Worm (Caenorhabditis elegans) whole organism, L4/young adult: ENCODE measurements around the gene copb-1.
"Not testable (repeated sequence)": the region's sequence is repeated elsewhere in the genome, so short reads cannot be mapped to it uniquely, and the experiment has no call there.

Experiments
- W03F9.2 ChIP-seq: fragments of 150-350 bp; optimal IDR thresholded peaks from 2 replicates; lab custom pipeline; 2014; ENCODE audit warnings: missing biosample characterization, missing genetic modification characterization
- dao-5 ChIP-seq: sonication (generic microtip); optimal IDR thresholded peaks from 2 replicates; lab custom pipeline; 2016; ENCODE audit warnings: missing genotype, missing genetic modification characterization, moderate library complexity, missing compliant biosample characterization
- him-1 ChIP-seq: sonication (generic microtip); optimal IDR thresholded peaks from 2 replicates; lab custom pipeline; 2016; ENCODE audit warnings: missing genotype, missing genetic modification reagents, missing genetic modification characterization, missing compliant biosample characterization

Gene copb-1

ce11 chrII:3108101-3108500 is 29.5 kb downstream of the copb-1 start:
- TF ChIP-seq him-1 (tag; lab: Kevin White, UChicago) (no peak), dao-5 (tag; lab: Kevin White, UChicago) (no peak), W03F9.2 (tag; lab: Kevin White, UChicago) (no peak)

DNA sequence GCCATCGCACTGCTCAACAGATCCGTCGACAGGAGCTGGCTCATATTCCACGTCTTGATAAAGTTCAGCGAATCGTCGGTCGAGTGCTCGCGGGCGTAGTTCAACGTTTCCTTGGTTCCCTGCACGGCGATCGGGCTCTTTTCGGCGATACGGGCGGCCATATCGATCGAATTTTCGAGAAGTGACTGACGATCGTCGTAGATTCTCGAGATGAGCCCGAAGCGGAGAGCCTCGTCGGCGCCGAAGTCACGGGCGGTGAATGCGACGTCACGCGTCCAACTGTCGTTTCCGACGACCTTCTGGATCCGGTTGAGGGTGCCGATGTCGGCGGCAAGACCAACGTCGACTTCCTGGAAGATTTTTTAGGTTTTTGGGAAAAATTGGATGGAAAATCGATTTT is 30.9 kb downstream of the copb-1 start:
- TF ChIP-seq W03F9.2 (tag; lab: Kevin White, UChicago), result no peak
- no peak for TF ChIP-seq dao-5 (tag; lab: Kevin White, UChicago)
- no peak for TF ChIP-seq him-1 (tag; lab: Kevin White, UChicago)

DNA sequence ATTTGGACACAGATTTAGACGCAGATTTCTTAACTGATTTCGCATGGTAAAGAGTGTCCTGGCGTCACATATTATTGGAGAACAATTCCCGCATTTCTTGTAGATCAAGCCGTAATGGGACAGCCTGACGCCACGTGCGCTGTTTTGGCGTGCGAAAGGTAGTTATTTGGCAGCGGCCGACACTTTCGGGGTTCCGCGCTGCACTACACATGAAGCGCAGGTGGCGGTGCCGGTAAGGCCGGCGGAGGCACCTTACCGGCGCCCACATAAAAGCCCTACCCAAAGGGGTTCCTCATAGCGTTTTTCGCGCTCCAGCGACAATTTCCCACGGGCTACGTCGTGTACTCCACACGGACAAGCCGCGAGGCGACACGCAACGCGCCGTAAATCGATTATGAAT is 31.5 kb downstream of the copb-1 start:
- TF ChIP-seq W03F9.2 (tag; lab: Kevin White, UChicago) (no peak), dao-5 (tag; lab: Kevin White, UChicago) (no peak), him-1 (tag; lab: Kevin White, UChicago) (no peak)

- TF ChIP-seq W03F9.2 (tag; lab: Kevin White, UChicago), result no peak
- TF ChIP-seq dao-5 (tag; lab: Kevin White, UChicago), result no peak
- TF ChIP-seq him-1 (tag; lab: Kevin White, UChicago), result no peak
These were observed 32.6 kb downstream of the copb-1 start, which contains the start of gene Y25C1A.13 for ce11 chrII:3111147-3111546. TSS of gene Y25C1A.13 (minus strand) at chrII:3111247.

DNA sequence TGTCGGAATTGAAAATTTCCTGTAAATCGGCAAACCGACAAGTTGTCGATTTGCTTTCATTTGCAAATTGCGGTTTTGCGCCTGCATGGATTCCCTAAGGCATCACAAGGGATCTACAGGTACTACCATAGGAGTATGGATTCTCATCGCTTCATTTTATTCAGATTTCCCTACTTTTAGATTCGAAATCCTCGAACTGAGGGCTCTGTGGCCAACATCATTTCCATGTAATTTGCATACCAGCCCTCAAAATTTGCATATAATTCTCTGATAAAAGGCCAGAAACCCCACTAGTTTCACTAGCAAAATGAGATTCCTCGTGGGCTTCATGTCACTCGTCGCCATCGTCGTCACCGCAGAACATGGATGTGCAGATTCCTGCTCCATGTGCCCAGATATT is 33.7 kb downstream of the copb-1 start, which contains the start of gene Y25C1A.2:
Gene Y25C1A.2 (plus strand): TSS at position 301 of the 400 bp plus-strand sequence.
- TF ChIP-seq dao-5 (tag; lab: Kevin White, UChicago), result no peak
- no peak for TF ChIP-seq him-1 (tag; lab: Kevin White, UChicago)
- no peak for TF ChIP-seq W03F9.2 (tag; lab: Kevin White, UChicago)

DNA sequence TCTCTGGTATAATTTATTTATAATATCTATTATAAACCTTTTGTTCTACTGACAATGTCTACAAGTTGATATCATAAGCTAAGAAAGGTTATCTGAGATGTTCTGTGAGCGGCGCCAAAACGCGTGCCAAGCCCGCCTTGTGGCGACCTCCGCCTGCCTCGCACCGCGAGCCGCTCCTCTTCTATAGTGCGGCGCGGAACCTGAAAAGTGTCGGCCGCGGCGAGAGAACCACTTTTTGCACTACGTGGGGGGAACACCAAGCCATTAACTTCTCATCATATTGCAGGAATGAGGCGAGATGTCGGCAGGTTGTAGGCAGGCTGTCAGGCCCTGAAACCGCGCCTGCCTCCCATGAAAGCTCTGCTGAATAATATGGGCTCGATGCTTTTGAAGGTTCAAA is 34.7 kb downstream of the copb-1 start:
- TF ChIP-seq W03F9.2 (tag; lab: Kevin White, UChicago) (no peak), him-1 (tag; lab: Kevin White, UChicago) (no peak), dao-5 (tag; lab: Kevin White, UChicago) (no peak)

ce11 chrII:3113934-3114333 is 35.3 kb downstream of the copb-1 start, which contains the start of gene clec-123:
TSS of gene clec-123 (plus strand) at chrII:3114234.
- no peak for TF ChIP-seq W03F9.2 (tag; lab: Kevin White, UChicago)
- no peak for TF ChIP-seq him-1 (tag; lab: Kevin White, UChicago)
- no peak for TF ChIP-seq dao-5 (tag; lab: Kevin White, UChicago)

DNA sequence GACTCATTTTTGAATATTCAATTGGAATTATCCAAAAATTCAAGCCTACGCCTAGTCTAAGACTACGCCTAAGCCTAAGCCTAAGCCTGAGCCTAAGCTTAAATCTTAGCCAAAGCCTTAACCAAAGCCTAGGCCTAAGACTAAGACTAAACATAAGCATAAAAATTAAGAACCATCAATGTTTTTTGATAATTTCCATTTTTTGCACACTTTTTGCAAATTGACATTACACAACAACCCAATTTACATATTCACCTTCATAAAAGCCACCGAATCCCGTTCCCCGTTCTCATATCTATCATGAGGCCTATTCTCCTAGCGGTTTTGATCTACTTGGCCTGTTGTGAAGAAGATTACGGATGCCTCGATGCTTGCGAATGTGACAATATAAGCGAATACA is 38.9 kb downstream of the copb-1 start, which contains the start of gene T10D4.7:
Gene T10D4.7 (plus strand): TSS at position 301 of the 400 bp plus-strand sequence.
- TF ChIP-seq him-1 (tag; lab: Kevin White, UChicago) (no peak), W03F9.2 (tag; lab: Kevin White, UChicago) (no peak), dao-5 (tag; lab: Kevin White, UChicago) (no peak)

DNA sequence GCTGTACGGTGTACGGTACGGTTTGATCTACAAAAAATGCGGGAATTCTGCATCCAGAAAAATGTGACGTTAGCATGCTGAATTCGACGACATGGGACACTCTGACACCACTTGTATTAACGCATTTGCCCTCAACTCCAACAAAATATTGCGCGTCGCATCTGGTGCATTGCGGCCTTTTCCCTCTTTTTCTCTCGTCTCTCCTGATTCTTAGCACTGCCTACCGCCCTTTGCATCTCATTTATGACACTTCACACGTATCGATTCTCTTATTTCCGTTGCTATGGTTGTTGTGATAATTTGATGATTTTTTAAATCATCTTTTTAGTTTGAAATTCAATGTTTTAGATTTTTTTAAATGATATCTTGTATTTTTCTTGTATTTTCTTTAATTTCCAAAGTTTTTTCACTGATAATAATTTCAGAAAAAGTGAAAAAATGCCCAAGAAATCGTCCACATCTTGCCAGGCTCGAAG is 40.3 kb downstream of the copb-1 start, which contains the start of gene T10D4.6:
Gene T10D4.6 (plus strand): TSS at position 426 of the 476 bp plus-strand sequence.
- no peak for TF ChIP-seq W03F9.2 (tag; lab: Kevin White, UChicago)
- TF ChIP-seq dao-5 (tag; lab: Kevin White, UChicago), result no peak
- no peak for TF ChIP-seq him-1 (tag; lab: Kevin White, UChicago)

ce11 chrII:3123206-3123605 is 44.6 kb downstream of the copb-1 start, which contains the start of gene srh-71:
TSS of gene srh-71 (plus strand) at chrII:3123506.
- TF ChIP-seq him-1 (tag; lab: Kevin White, UChicago), result no peak
- no peak for TF ChIP-seq dao-5 (tag; lab: Kevin White, UChicago)
- no peak for TF ChIP-seq W03F9.2 (tag; lab: Kevin White, UChicago)

DNA sequence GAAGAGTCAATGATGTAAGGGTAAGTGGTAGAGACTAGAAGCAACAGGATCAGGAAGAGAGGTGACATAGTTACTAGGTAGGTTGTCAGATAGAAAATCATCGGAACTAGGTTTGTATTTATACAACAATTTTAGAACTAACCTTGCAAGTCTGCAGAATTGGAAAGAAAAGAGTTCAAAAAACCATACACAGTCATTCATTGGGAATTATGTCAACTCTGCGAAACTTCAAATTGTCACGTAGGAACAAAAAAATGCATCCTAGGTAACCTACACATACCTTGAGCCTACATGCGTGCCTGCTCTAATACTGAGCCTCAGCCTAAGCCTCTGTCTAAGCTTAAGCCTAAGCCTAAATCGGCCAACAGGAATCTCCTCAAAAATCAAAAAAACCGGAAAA is 47.7 kb downstream of the copb-1 start, which contains the start of gene ins-19:
Gene ins-19 (minus strand): TSS at position 101 of the 400 bp plus-strand sequence.
- TF ChIP-seq him-1 (tag; lab: Kevin White, UChicago) (no peak), W03F9.2 (tag; lab: Kevin White, UChicago) (no peak), dao-5 (tag; lab: Kevin White, UChicago) (no peak)

DNA sequence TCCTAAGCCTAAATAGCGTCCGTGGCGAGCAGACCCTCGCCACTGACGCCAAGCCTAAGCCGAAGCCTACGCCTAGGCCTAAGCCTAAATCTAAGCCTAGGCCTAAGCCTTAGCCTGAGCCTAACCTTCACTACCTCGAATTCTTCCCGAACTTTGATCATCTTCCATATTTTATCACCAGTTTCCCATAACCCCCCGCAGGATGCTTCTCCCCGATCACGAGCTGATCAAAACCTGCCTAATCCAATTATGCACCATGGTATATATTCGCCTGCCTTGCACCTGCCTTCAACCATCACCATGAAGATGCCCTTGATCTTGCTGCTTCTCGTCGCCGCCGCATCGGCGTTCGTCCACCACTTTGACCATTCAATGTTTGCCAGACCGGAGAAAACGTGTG is 48.1 kb downstream of the copb-1 start, which contains the start of gene ins-31:
Gene ins-31 (plus strand): TSS at position 301 of the 400 bp plus-strand sequence.
- TF ChIP-seq him-1, dao-5, W03F9.2 (tag; lab: Kevin White, UChicago): not testable (repeated sequence)

DNA sequence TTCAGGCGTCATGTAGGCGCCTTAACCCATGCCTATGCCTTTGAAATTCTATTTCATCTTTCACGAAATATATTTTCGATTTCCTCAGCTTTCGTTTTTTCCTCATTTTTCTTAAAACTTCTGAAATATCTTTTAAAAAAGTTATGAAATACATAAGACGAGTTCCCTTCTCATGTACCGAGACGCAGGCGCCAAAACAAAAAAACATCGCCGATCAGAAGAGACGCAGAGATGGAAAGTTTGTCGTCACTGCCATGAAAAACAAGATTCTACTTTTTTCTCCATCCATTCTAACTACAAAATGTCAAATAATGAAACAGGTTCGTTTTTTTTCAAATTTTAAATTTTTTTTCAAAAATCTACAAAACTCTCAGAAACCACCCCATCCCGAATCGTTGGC is 50.4 kb downstream of the copb-1 start, which contains the start of gene chil-24:
Gene chil-24 (plus strand): TSS at position 156 of the 400 bp plus-strand sequence.
- TF ChIP-seq dao-5 (tag; lab: Kevin White, UChicago), result no peak
- no peak for TF ChIP-seq him-1 (tag; lab: Kevin White, UChicago)
- no peak for TF ChIP-seq W03F9.2 (tag; lab: Kevin White, UChicago)

ce11 chrII:3135293-3135692 is 56.7 kb downstream of the copb-1 start:
- no peak for TF ChIP-seq him-1 (tag; lab: Kevin White, UChicago)
- no peak for TF ChIP-seq W03F9.2 (tag; lab: Kevin White, UChicago)
- TF ChIP-seq dao-5 (tag; lab: Kevin White, UChicago), result no peak
